Fruit fly (Drosophila melanogaster): ENCODE measurements around the gene CG33263.

CG33263 gene

dm6 chr3L:13400872-13401418, 23.0 kb downstream of the CG33263 start, which contains the start of gene sens (continued):
- no peak for TF ChIP-seq ab (GFP tag; optimal IDR thresholded peaks at IDR 0.05)
- no peak for TF ChIP-seq gce (GFP tag; IDR thresholded peaks at IDR 0.05)
- no peak for TF ChIP-seq schlank (tag; optimal IDR thresholded peaks at IDR 0.05)
- TF ChIP-seq D19A (tag; optimal IDR thresholded peaks at IDR 0.05): no peak
- no peak for TF ChIP-seq CG3281 (GFP tag; optimal IDR thresholded peaks at IDR 0.05)
- TF ChIP-seq Mad (GFP tag; optimal IDR thresholded peaks at IDR 0.05): no peak
- no peak for TF ChIP-seq ro (GFP tag; IDR thresholded peaks at IDR 0.05)
- peak; percentile 82 for TF ChIP-seq cg (GFP tag; optimal IDR thresholded peaks at IDR 0.05)
- no peak for TF ChIP-seq CG14710 (tag; optimal IDR thresholded peaks at IDR 0.05)
- no peak for TF ChIP-seq Opbp (GFP tag; IDR thresholded peaks at IDR 0.05; ENCODE audit: partially characterized antibody)
- peak; percentile 92 for TF ChIP-seq Nf-YB (GFP tag; optimal IDR thresholded peaks at IDR 0.05)
- no peak for TF ChIP-seq CG10565 (GFP tag; optimal IDR thresholded peaks at IDR 0.05)
- TF ChIP-seq sens (GFP tag): peak; percentile 93
- peak; percentile 49 for TF ChIP-seq CG8388 (GFP tag; optimal IDR thresholded peaks at IDR 0.05)
- no peak for TF ChIP-seq Atf6 (GFP tag; IDR thresholded peaks at IDR 0.05)
- TF ChIP-seq CG17829 (tag; optimal IDR thresholded peaks at IDR 0.05): peak; percentile 64
- TF ChIP-seq sim (GFP tag; IDR thresholded peaks at IDR 0.05): no peak
- no peak for TF ChIP-seq CG11696 (GFP tag; IDR thresholded peaks at IDR 0.05)
- TF ChIP-seq CG6791 (GFP tag; IDR thresholded peaks at IDR 0.05; ENCODE audit: partially characterized antibody): no peak
- TF ChIP-seq maf-S (GFP tag; optimal IDR thresholded peaks at IDR 0.05): no peak
- TF ChIP-seq al (GFP tag; IDR thresholded peaks at IDR 0.05): no peak
- TF ChIP-seq CG11456 (GFP tag; IDR thresholded peaks at IDR 0.05): no peak
- TF ChIP-seq dan (GFP tag; IDR thresholded peaks at IDR 0.05): no peak
- TF ChIP-seq H2.0 (GFP tag; IDR thresholded peaks at IDR 0.05): no peak
- no peak for TF ChIP-seq CG15514 (GFP tag; optimal IDR thresholded peaks at IDR 0.05)
- no peak for TF ChIP-seq ewg (GFP tag; optimal IDR thresholded peaks at IDR 0.05)
- TF ChIP-seq sna (GFP tag; IDR thresholded peaks at IDR 0.05; ENCODE audit: partially characterized antibody): no peak
- no peak for TF ChIP-seq CG8478 (optimal IDR thresholded peaks at IDR 0.05)
- no peak for TF ChIP-seq ham (GFP tag; IDR thresholded peaks at IDR 0.05)
- TF ChIP-seq CG7987 (GFP tag; optimal IDR thresholded peaks at IDR 0.05): no peak
- peak; percentile 7 for TF ChIP-seq CG5180 (GFP tag; optimal IDR thresholded peaks at IDR 0.05)
- no peak for TF ChIP-seq Hr39 (optimal IDR thresholded peaks at IDR 0.05)
- peak; percentile 59 for TF ChIP-seq Deaf1 (tag; optimal IDR thresholded peaks at IDR 0.05)
- no peak for TF ChIP-seq CG1233 (GFP tag; optimal IDR thresholded peaks at IDR 0.05)
- no peak for TF ChIP-seq wor (GFP tag; IDR thresholded peaks at IDR 0.05)
- TF ChIP-seq sens-2 (GFP tag; IDR thresholded peaks at IDR 0.05): no peak
- no peak for TF ChIP-seq CG18262 (tag; optimal IDR thresholded peaks at IDR 0.05)
- TF ChIP-seq Eip74EF (GFP tag; optimal IDR thresholded peaks at IDR 0.05): no peak
- no peak for TF ChIP-seq unc-4 (GFP tag; IDR thresholded peaks at IDR 0.05; ENCODE audit: partially characterized antibody)
- no peak for TF ChIP-seq CG7839 (tag; optimal IDR thresholded peaks at IDR 0.05)
- no peak for TF ChIP-seq cwo (GFP tag; optimal IDR thresholded peaks at IDR 0.05)
- TF ChIP-seq CG12942 (GFP tag; optimal IDR thresholded peaks at IDR 0.05): no peak
- no peak for TF ChIP-seq CG14860 (GFP tag; IDR thresholded peaks at IDR 0.05; ENCODE audit: partially characterized antibody)
- peak in 1 of 2 experiments; percentile 11 for TF ChIP-seq Trl (optimal IDR thresholded peaks at IDR 0.05)
- no peak for TF ChIP-seq Trl (GFP tag; optimal IDR thresholded peaks at IDR 0.05)
- TF ChIP-seq nom (GFP tag; optimal IDR thresholded peaks at IDR 0.05): peak; percentile 35
- no peak for TF ChIP-seq Dll (GFP tag; IDR thresholded peaks at IDR 0.05; ENCODE audit: partially characterized antibody)
- no peak for TF ChIP-seq Chrac-16 (GFP tag; optimal IDR thresholded peaks at IDR 0.05)
- no peak for TF ChIP-seq Sox102F (GFP tag; optimal IDR thresholded peaks at IDR 0.05)
- no peak for TF ChIP-seq row (GFP tag; IDR thresholded peaks at IDR 0.05)
- TF ChIP-seq Optix (GFP tag; IDR thresholded peaks at IDR 0.05): no peak
